Fruit fly (Drosophila melanogaster) whole organism, prepupa: ENCODE measurements around the gene Delta.
A peak's percentile ranks its signal among the peaks of the same experiment; 100 is the strongest.

ENCODE experiments used
- Blimp-1 ChIP-seq: fragments of 200-800 bp; sonication (Bioruptor generic); optimal IDR thresholded peaks from 3 replicates; lab custom pipeline; 2017; ENCODE audit warnings: missing biosample characterization, missing genetic modification characterization, mild to moderate bottlenecking, moderate library complexity, missing genetic modification reagents
- CG10669 ChIP-seq: fragments of 200-800 bp; sonication (Bioruptor generic); optimal IDR thresholded peaks from 3 replicates; lab custom pipeline; 2018; ENCODE audit warnings: missing biosample characterization, mild to moderate bottlenecking, missing genetic modification characterization, moderate library complexity
- CG11762 ChIP-seq: fragments of 200-800 bp; sonication (Bioruptor generic); optimal IDR thresholded peaks from 3 replicates; lab custom pipeline; 2016; ENCODE audit warnings: missing biosample characterization, missing genetic modification characterization; ENCODE audit not compliant: insufficient read depth
- CG11902 ChIP-seq: fragments of 200-800 bp; sonication (Bioruptor generic); optimal IDR thresholded peaks from 3 replicates; lab custom pipeline; 2016; ENCODE audit warnings: missing biosample characterization, missing genetic modification characterization
- CG15336 ChIP-seq: fragments of 200-800 bp; sonication (Bioruptor generic); IDR thresholded peaks from 2 replicates; pipeline ENCODE4 v1.3.6; 2022; ENCODE audit warnings: missing biosample characterization, missing genetic modification characterization
- CG1621 ChIP-seq: fragments of 200-800 bp; sonication (Bioruptor generic); optimal IDR thresholded peaks from 3 replicates; lab custom pipeline; 2018; ENCODE audit warnings: missing biosample characterization, mild to moderate bottlenecking, missing genetic modification characterization
- CG16779 ChIP-seq: fragments of 200-800 bp; sonication (Bioruptor generic); optimal IDR thresholded peaks from 3 replicates; lab custom pipeline; 2017; ENCODE audit warnings: missing biosample characterization, mild to moderate bottlenecking, missing genetic modification characterization
- CG3032 ChIP-seq: fragments of 200-800 bp; optimal IDR thresholded peaks from 2 replicates; lab custom pipeline; 2019; ENCODE audit warnings: missing biosample characterization, mild to moderate bottlenecking, missing genetic modification characterization, moderate library complexity
- CG31627 ChIP-seq: fragments of 200-800 bp; sonication (Bioruptor generic); optimal IDR thresholded peaks from 3 replicates; lab custom pipeline; 2016; ENCODE audit warnings: missing biosample characterization, missing genetic modification characterization
- CG32006 ChIP-seq: fragments of 200-800 bp; sonication (Bioruptor generic); optimal IDR thresholded peaks from 3 replicates; lab custom pipeline; 2017; ENCODE audit warnings: missing biosample characterization, mild to moderate bottlenecking, missing genetic modification characterization
- CG6163 ChIP-seq: fragments of 200-800 bp; sonication (Bioruptor generic); IDR thresholded peaks from 3 replicates; pipeline ENCODE4 v1.3.6; 2022; ENCODE audit warnings: missing biosample characterization, missing genetic modification characterization
- CG6276 ChIP-seq: fragments of 200-800 bp; sonication (Bioruptor generic); optimal IDR thresholded peaks from 2 replicates; lab custom pipeline; 2017; ENCODE audit warnings: missing biosample characterization, mild to moderate bottlenecking, missing genetic modification characterization
- CG6808 ChIP-seq: fragments of 200-800 bp; sonication (Bioruptor generic); optimal IDR thresholded peaks from 3 replicates; lab custom pipeline; 2017; ENCODE audit warnings: missing biosample characterization, missing genetic modification characterization, mild to moderate bottlenecking, moderate library complexity, missing genetic modification reagents
- CG6854 ChIP-seq: fragments of 200-800 bp; sonication (Bioruptor generic); optimal IDR thresholded peaks from 2 replicates; lab custom pipeline; 2017; ENCODE audit warnings: missing biosample characterization, mild to moderate bottlenecking, missing genetic modification characterization
- CG8632 ChIP-seq: fragments of 200-800 bp; sonication (Bioruptor generic); optimal IDR thresholded peaks from 3 replicates; lab custom pipeline; 2016; ENCODE audit warnings: missing biosample characterization, missing genetic modification characterization
- CG9139 ChIP-seq: fragments of 200-800 bp; sonication (Bioruptor generic); optimal IDR thresholded peaks from 3 replicates; lab custom pipeline; 2017; ENCODE audit warnings: missing biosample characterization, mild to moderate bottlenecking, missing genetic modification characterization
- Eip78C ChIP-seq: fragments of 200-800 bp; sonication (Bioruptor generic); peaks from one replicate; lab custom pipeline; 2016; ENCODE audit warnings: missing biosample characterization, missing genetic modification characterization
- Eip93F ChIP-seq: fragments of 200-800 bp; sonication (Bioruptor generic); optimal IDR thresholded peaks from 2 replicates; lab custom pipeline; 2016; ENCODE audit warnings: missing biosample characterization, mild to moderate bottlenecking, missing genetic modification characterization
- Ets21C ChIP-seq: fragments of 200-800 bp; sonication (Bioruptor generic); optimal IDR thresholded peaks from 3 replicates; lab custom pipeline; 2016; ENCODE audit warnings: missing biosample characterization, missing genetic modification characterization
- Ets96B ChIP-seq: fragments of 200-800 bp; optimal IDR thresholded peaks from 2 replicates; lab custom pipeline; 2019; ENCODE audit warnings: missing biosample characterization, mild to moderate bottlenecking, missing genetic modification characterization, moderate library complexity
- Gug ChIP-seq: fragments of 200-800 bp; sonication (Bioruptor generic); IDR thresholded peaks from 2 replicates; pipeline ENCODE4 v1.3.6; 2022; ENCODE audit warnings: missing biosample characterization, missing genetic modification characterization
- Hr39 ChIP-seq: fragments of 200-800 bp; sonication (Bioruptor generic); optimal IDR thresholded peaks from 2 replicates; lab custom pipeline; 2016; ENCODE audit warnings: missing biosample characterization, missing genetic modification characterization
- Hr4 ChIP-seq: fragments of 200-800 bp; sonication (Bioruptor generic); optimal IDR thresholded peaks from 3 replicates; lab custom pipeline; 2016; ENCODE audit warnings: missing biosample characterization, missing genetic modification characterization
- Lpt ChIP-seq: fragments of 200-800 bp; sonication (Bioruptor generic); optimal IDR thresholded peaks from 3 replicates; lab custom pipeline; 2016; ENCODE audit warnings: missing biosample characterization, missing genetic modification characterization
- Met ChIP-seq: fragments of 200-800 bp; sonication (Bioruptor generic); optimal IDR thresholded peaks from 3 replicates; lab custom pipeline; 2016; ENCODE audit warnings: missing biosample characterization, missing genetic modification characterization
- OdsH ChIP-seq: fragments of 200-800 bp; sonication (Bioruptor generic); optimal IDR thresholded peaks from 3 replicates; lab custom pipeline; 2016; ENCODE audit warnings: missing biosample characterization, missing genetic modification characterization
- Smox ChIP-seq: fragments of 200-800 bp; sonication (Bioruptor generic); optimal IDR thresholded peaks from 3 replicates; lab custom pipeline; 2016; ENCODE audit warnings: missing biosample characterization, missing genetic modification characterization
- Sox102F ChIP-seq: fragments of 200-800 bp; sonication (Bioruptor generic); optimal IDR thresholded peaks from 2 replicates; lab custom pipeline; 2016; ENCODE audit warnings: missing biosample characterization, mild to moderate bottlenecking, missing genetic modification characterization
- Sox14 ChIP-seq: fragments of 200-800 bp; sonication (Bioruptor generic); optimal IDR thresholded peaks from 3 replicates; lab custom pipeline; 2016; ENCODE audit warnings: missing biosample characterization, missing genetic modification characterization
- achi ChIP-seq: fragments of 200-800 bp; sonication (Bioruptor generic); optimal IDR thresholded peaks from 3 replicates; lab custom pipeline; 2016; ENCODE audit warnings: missing biosample characterization, missing genetic modification characterization
- acj6 ChIP-seq: fragments of 200-800 bp; sonication (Bioruptor generic); optimal IDR thresholded peaks from 3 replicates; lab custom pipeline; 2016; ENCODE audit warnings: missing biosample characterization, missing genetic modification characterization
- dsx ChIP-seq: fragments of 200-800 bp; optimal IDR thresholded peaks from 3 replicates; lab custom pipeline; 2019; ENCODE audit warnings: missing biosample characterization, mild to moderate bottlenecking, missing genetic modification characterization, moderate library complexity; ENCODE audit not compliant: poor library complexity, severe bottlenecking
- fd59A ChIP-seq: fragments of 200-800 bp; sonication (Bioruptor generic); optimal IDR thresholded peaks from 2 replicates; lab custom pipeline; 2017; ENCODE audit warnings: missing biosample characterization, mild to moderate bottlenecking, missing genetic modification characterization, missing genetic modification reagents
- fkh ChIP-seq: fragments of 200-800 bp; sonication (Bioruptor generic); optimal IDR thresholded peaks from 3 replicates; lab custom pipeline; 2017; ENCODE audit warnings: missing biosample characterization, mild to moderate bottlenecking, missing genetic modification characterization, moderate library complexity
- net ChIP-seq: fragments of 200-800 bp; sonication (Bioruptor generic); optimal IDR thresholded peaks from 3 replicates; lab custom pipeline; 2016; ENCODE audit warnings: missing biosample characterization, missing genetic modification characterization
- salr ChIP-seq, 2 experiments: fragments of 200-800 bp; sonication (Bioruptor generic); optimal IDR thresholded peaks; 3 replicates each; lab custom pipeline; 2016 to 2018; ENCODE audit warnings: missing biosample characterization in 2 of 2, missing genetic modification characterization in 2 of 2, mild to moderate bottlenecking in 1 of 2
- svp ChIP-seq: fragments of 200-800 bp; sonication (Bioruptor generic); peaks from one replicate; lab custom pipeline; 2016; ENCODE audit warnings: missing biosample characterization, missing genetic modification characterization
- topi ChIP-seq: fragments of 200-800 bp; sonication (Bioruptor generic); optimal IDR thresholded peaks from 3 replicates; lab custom pipeline; 2016; ENCODE audit warnings: missing biosample characterization, missing genetic modification characterization
- vri ChIP-seq: fragments of 200-800 bp; sonication (Bioruptor generic); optimal IDR thresholded peaks from 3 replicates; lab custom pipeline; 2016; ENCODE audit warnings: missing biosample characterization, mild to moderate bottlenecking, missing genetic modification characterization

Gene Delta

DNA sequence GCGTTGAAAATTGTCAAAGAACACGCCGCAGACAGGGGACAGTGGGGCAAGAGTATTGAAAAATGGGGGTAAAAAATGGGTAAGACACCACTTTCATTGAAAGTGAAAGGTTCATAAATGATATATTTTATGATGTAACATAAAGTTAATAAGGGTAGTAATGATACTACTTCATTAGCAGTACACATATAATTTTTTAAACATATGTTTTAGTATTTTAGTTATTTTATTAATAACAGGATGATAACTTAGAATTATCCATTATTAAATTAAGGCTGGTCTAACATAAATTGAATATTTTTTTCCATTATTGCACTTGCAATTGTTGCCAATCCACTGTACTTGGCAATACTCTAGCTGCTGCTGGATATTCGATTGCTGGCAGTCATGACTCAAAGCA, 52.0 kb downstream of the Delta start (continued):
- no peak for TF ChIP-seq fkh
- peak; percentile 71 for TF ChIP-seq OdsH
- 0 out of 3 replicates have a peak, but pooled peaks have one; percentile 57 for TF ChIP-seq CG6163 (GFP tag; lab: Robert Waterston, UW)
- no peak for TF ChIP-seq CG11902 (GFP tag; lab: Kevin White, UChicago)
- TF ChIP-seq CG16779 (tag; lab: Kevin White, UChicago), result peak; percentile 56
- no peak for TF ChIP-seq Eip93F (GFP tag; lab: Kevin White, UChicago)
- TF ChIP-seq CG11762 (GFP tag; lab: Kevin White, UChicago), result peak; percentile 70
- peak; percentile 25 for TF ChIP-seq Sox14
- TF ChIP-seq salr (GFP tag; optimal IDR thresholded peaks at IDR 0.05; lab: Kevin White, UChicago), result peak in 1 of 2 experiments; percentile 83
- peak; percentile 3 for TF ChIP-seq svp
- no peak for TF ChIP-seq vri
- TF ChIP-seq acj6 (GFP tag; lab: Kevin White, UChicago), result peak; percentile 59
- peak; percentile 90 for TF ChIP-seq CG15336 (GFP tag; lab: Robert Waterston, UW)
- peak; percentile 51 for TF ChIP-seq fd59A (GFP tag; lab: Kevin White, UChicago)
- TF ChIP-seq CG6808 (GFP tag; lab: Kevin White, UChicago), result peak; percentile 48
- TF ChIP-seq Sox102F (GFP tag; lab: Kevin White, UChicago), result no peak
- TF ChIP-seq Gug (GFP tag; lab: Robert Waterston, UW), result peak; percentile 54; the same call in 1 of the 2 replicates
- no peak for TF ChIP-seq Hr39 (GFP tag; lab: Kevin White, UChicago)
- peak; percentile 90 for TF ChIP-seq CG32006 (GFP tag; lab: Kevin White, UChicago)
- peak; percentile 50 for TF ChIP-seq CG10669 (GFP tag; lab: Kevin White, UChicago)
- TF ChIP-seq topi (GFP tag; lab: Kevin White, UChicago), result no peak
- peak; percentile 60 for TF ChIP-seq Hr4 (GFP tag; lab: Kevin White, UChicago)
- no peak for TF ChIP-seq CG31627 (GFP tag; lab: Kevin White, UChicago)
- TF ChIP-seq Met (GFP tag; lab: Kevin White, UChicago), result no peak
- TF ChIP-seq CG8632, result peak; percentile 41
- peak; percentile 75 for TF ChIP-seq Lpt
- TF ChIP-seq CG9139 (GFP tag; lab: Kevin White, UChicago), result peak; percentile 49
- peak; percentile 26 for TF ChIP-seq Smox (GFP tag; lab: Kevin White, UChicago)
- TF ChIP-seq CG1621, result peak; percentile 29
- no peak for TF ChIP-seq Blimp-1 (GFP tag; lab: Kevin White, UChicago)
- TF ChIP-seq CG6276 (GFP tag; lab: Kevin White, UChicago), result peak; percentile 86
- peak; percentile 93 for TF ChIP-seq Eip78C (GFP tag; lab: Kevin White, UChicago)
- peak; percentile 62 for TF ChIP-seq CG3032 (tag; lab: Kevin White, UChicago)

DNA sequence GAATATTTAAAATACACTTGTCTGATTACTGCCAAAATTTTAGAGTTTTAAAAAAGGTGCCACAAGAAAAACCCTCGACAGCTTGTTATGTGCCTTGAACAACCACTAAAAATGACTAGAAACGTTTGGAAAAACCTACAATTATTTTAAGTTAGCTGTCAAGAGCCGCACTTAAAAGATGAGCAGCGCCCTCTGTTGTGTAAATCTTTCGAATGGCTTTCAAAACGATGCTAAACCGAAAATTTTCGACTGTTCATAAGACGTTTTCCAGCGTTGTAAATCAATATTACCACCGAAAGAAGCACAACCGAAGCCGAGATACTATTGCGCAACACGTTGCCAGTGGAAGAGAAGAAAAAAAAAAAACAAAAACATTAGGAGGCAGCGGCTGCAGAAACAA, 54.9 kb downstream of the Delta start:
- TF ChIP-seq net (GFP tag; lab: Kevin White, UChicago), result no peak
- TF ChIP-seq CG6808 (GFP tag; lab: Kevin White, UChicago), result no peak
- TF ChIP-seq dsx (GFP tag; lab: Kevin White, UChicago), result no peak
- TF ChIP-seq Ets96B (tag; lab: Kevin White, UChicago), result no peak
- no peak for TF ChIP-seq Lpt
- TF ChIP-seq acj6 (GFP tag; lab: Kevin White, UChicago), result no peak
- no peak for TF ChIP-seq CG3032 (tag; lab: Kevin White, UChicago)
- TF ChIP-seq CG6854 (GFP tag; lab: Kevin White, UChicago), result no peak
- no peak for TF ChIP-seq Ets21C (GFP tag; lab: Kevin White, UChicago)
- TF ChIP-seq achi (GFP tag; lab: Kevin White, UChicago), result no peak
